Worm (Caenorhabditis elegans) whole organism, dauer: ENCODE data around the gene clec-176.

ENCODE experiments used
- unc-62 ChIP-seq: sonication (generic microtip); optimal IDR thresholded peaks from 2 replicates; lab custom pipeline; 2017; ENCODE audit warnings: missing biosample characterization, missing genetic modification reagents, missing genetic modification characterization

clec-176 gene

ce11 chrIV:4983746-4984145 is at the start of gene clec-176:
clec-176 (plus strand) TSS chrIV:4984046.
- TF ChIP-seq unc-62 (GFP tag; lab: Kevin White, UChicago), result no peak

- TF ChIP-seq unc-62 (GFP tag; lab: Kevin White, UChicago), result no peak
These were observed 49.7 kb upstream of the clec-176 start, which contains the start of gene str-153 for ce11 chrIV:4934103-4934502. str-153 (plus strand) TSS chrIV:4934403.

ce11 chrIV:4937647-4938046 is 46.2 kb upstream of the clec-176 start, which contains the start of gene fbxa-86:
fbxa-86 (minus strand) TSS chrIV:4938013.
- no peak for TF ChIP-seq unc-62 (GFP tag; lab: Kevin White, UChicago)

ce11 chrIV:4938664-4939063 is 45.2 kb upstream of the clec-176 start, which contains the start of gene str-168:
str-168 (plus strand) TSS chrIV:4938964.
- no peak for TF ChIP-seq unc-62 (GFP tag; lab: Kevin White, UChicago)

- no peak for TF ChIP-seq unc-62 (GFP tag; lab: Kevin White, UChicago)
These were observed 42.2 kb upstream of the clec-176 start, which contains the start of gene Y9C9A.5 for ce11 chrIV:4941681-4942080. Y9C9A.5 (plus strand) TSS chrIV:4941981.

- TF ChIP-seq unc-62 (GFP tag; lab: Kevin White, UChicago), result no peak
These were observed 38.1 kb upstream of the clec-176 start, which contains the start of gene str-169 for ce11 chrIV:4945771-4946170. str-169 (plus strand) TSS chrIV:4946071.

- no peak for TF ChIP-seq unc-62 (GFP tag; lab: Kevin White, UChicago)
These were observed 30.0 kb upstream of the clec-176 start, which contains the start of gene str-163 for ce11 chrIV:4953887-4954286. str-163 (plus strand) TSS chrIV:4954187.

ce11 chrIV:4960623-4961022 is 23.2 kb upstream of the clec-176 start, which contains the start of gene str-164:
str-164 (plus strand) TSS chrIV:4960735.
- TF ChIP-seq unc-62 (GFP tag; lab: Kevin White, UChicago), result no peak

ce11 chrIV:4963834-4964233 is 20.0 kb upstream of the clec-176 start, which contains the start of gene txt-3:
txt-3 (plus strand) TSS chrIV:4963958.
- TF ChIP-seq unc-62 (GFP tag; lab: Kevin White, UChicago), result no peak

ce11 chrIV:4969419-4969818 is 14.4 kb upstream of the clec-176 start, which contains the start of gene Y9C9A.13:
Y9C9A.13 (minus strand) TSS chrIV:4969519.
- no peak for TF ChIP-seq unc-62 (GFP tag; lab: Kevin White, UChicago)

- no peak for TF ChIP-seq unc-62 (GFP tag; lab: Kevin White, UChicago)
These were observed 7.9 kb upstream of the clec-176 start, which contains the start of gene Y9C9A.16 for ce11 chrIV:4975995-4976394. Y9C9A.16 (minus strand) TSS chrIV:4976125.

- TF ChIP-seq unc-62 (GFP tag; lab: Kevin White, UChicago), result no peak
These were observed 6.6 kb upstream of the clec-176 start, which contains the start of gene E03H12.5 for ce11 chrIV:4977176-4977693. E03H12.5 (plus strand) TSS chrIV:4977226.

ce11 chrIV:4981027-4981426 is 2.8 kb upstream of the clec-176 start, which contains the start of gene srz-24:
srz-24 (minus strand) TSS chrIV:4981127.
- no peak for TF ChIP-seq unc-62 (GFP tag; lab: Kevin White, UChicago)

ce11 chrIV:4982477-4982876 is 1.4 kb upstream of the clec-176 start, which contains the start of gene E03H12.4:
E03H12.4 (plus strand) TSS chrIV:4982596.
- TF ChIP-seq unc-62 (GFP tag; lab: Kevin White, UChicago), result no peak

ce11 chrIV:4986246-4986645 is 2.4 kb downstream of the clec-176 start, which contains the start of gene clec-177:
clec-177 (plus strand) TSS chrIV:4986546.
- no peak for TF ChIP-seq unc-62 (GFP tag; lab: Kevin White, UChicago)

- TF ChIP-seq unc-62 (GFP tag; lab: Kevin White, UChicago), result no peak
These were observed 4.7 kb downstream of the clec-176 start, which contains the start of gene E03H12.7 for ce11 chrIV:4988531-4988930. E03H12.7 (minus strand) TSS chrIV:4988631.
